Worm (Caenorhabditis elegans): ENCODE results near the gene C08H9.16.

ce11 chrII:9914999-9915398 lies 22.4 kb downstream of the C08H9.16 start, which contains the start of gene F26C11.3:
- TF ChIP-seq lin-15B (tag; optimal IDR thresholded peaks at IDR 0.05) (no peak), nhr-28 (tag; optimal IDR thresholded peaks at IDR 0.05) (no peak), ceh-82 (tag; optimal IDR thresholded peaks at IDR 0.05) (no peak), nhr-90 (tag; optimal IDR thresholded peaks at IDR 0.05; ENCODE audit: poor library complexity) (no peak)

All from whole organism, L1 larva.